Worm (Caenorhabditis elegans) whole organism, midembryonic: ENCODE results near the gene bmy-1.
"Not testable (repeated sequence)": the region's sequence is repeated elsewhere in the genome, so short reads cannot be mapped to it uniquely, and the experiment has no call there.

ENCODE experiments used
- T22C8.4 ChIP-seq: fragments of 200-800 bp; sonication (Bioruptor generic); IDR thresholded peaks from 2 replicates; pipeline ENCODE4 v1.3.6; 2022; ENCODE audit warnings: missing genetic modification characterization, missing compliant biosample characterization
- flt-1 ChIP-seq: fragments of 200-800 bp; sonication (Bioruptor generic); IDR thresholded peaks from 2 replicates; pipeline ENCODE4 v1.3.6; 2022; ENCODE audit warnings: missing genetic modification characterization, missing compliant biosample characterization
- klf-2 ChIP-seq: fragments of 200-800 bp; sonication (Bioruptor generic); conservative IDR thresholded peaks from 2 replicates; pipeline ENCODE4 v1.3.6; 2022; ENCODE audit warnings: missing genetic modification reagents, missing genetic modification characterization, missing compliant biosample characterization
- med-1 ChIP-seq: sonication (generic microtip); optimal IDR thresholded peaks from 2 replicates; lab custom pipeline; 2017; ENCODE audit warnings: missing genetic modification characterization, mild to moderate bottlenecking, missing compliant biosample characterization, antibody characterized with exemption, missing genetic modification reagents; ENCODE audit not compliant: insufficient read depth
- ref-1 ChIP-seq: fragments of 200-800 bp; sonication (Bioruptor generic); conservative IDR thresholded peaks from 2 replicates; pipeline ENCODE4 v1.3.6; 2022; ENCODE audit warnings: missing genetic modification reagents, missing genetic modification characterization, missing compliant biosample characterization
- tab-1 ChIP-seq: fragments of 200-800 bp; sonication (Bioruptor generic); IDR thresholded peaks from 2 replicates; pipeline ENCODE4 v1.3.6; 2022; ENCODE audit warnings: missing genetic modification characterization, missing compliant biosample characterization
- ztf-23 ChIP-seq: fragments of 200-800 bp; sonication (Bioruptor generic); IDR thresholded peaks from 2 replicates; pipeline ENCODE4 v1.3.6; 2022; ENCODE audit warnings: missing genetic modification reagents, missing genetic modification characterization, missing compliant biosample characterization
- ztf-29 ChIP-seq: fragments of 200-800 bp; sonication (Bioruptor generic); IDR thresholded peaks from 2 replicates; pipeline ENCODE4 v1.3.6; 2022; ENCODE audit warnings: missing genetic modification reagents, missing genetic modification characterization, missing compliant biosample characterization

DNA sequence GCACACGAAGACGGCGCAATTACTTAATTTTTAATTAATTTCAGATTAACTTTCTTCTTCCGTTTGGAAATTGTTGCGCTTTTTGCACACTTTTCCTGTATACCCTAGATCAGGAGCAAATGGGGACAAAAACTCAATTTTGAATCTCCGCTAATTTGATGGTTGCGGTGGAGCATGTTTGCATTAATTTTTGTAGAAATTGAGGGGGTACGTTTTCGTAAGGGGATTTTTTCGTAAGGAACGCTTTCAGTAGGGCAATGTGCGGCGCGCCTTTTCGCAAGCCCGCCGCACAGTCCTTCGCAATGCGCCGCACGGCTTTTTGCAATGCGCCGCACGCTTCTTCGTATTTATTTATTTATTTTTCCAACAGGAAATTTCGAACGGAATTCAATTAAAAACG is 12.1 kb upstream of the bmy-1 start:
- not testable (repeated sequence) for TF ChIP-seq T22C8.4 (GFP tag; lab: Robert Waterston, UW); med-1 (GFP tag; lab: Kevin White, UChicago); ref-1 (GFP tag; lab: Robert Waterston, UW)
- TF ChIP-seq ztf-29, result peak; percentile 75
- peak; percentile 92 for TF ChIP-seq ztf-23 (GFP tag; lab: Robert Waterston, UW)
- peak; percentile 87 for TF ChIP-seq flt-1 (GFP tag; lab: Robert Waterston, UW)
- TF ChIP-seq klf-2 (GFP tag; lab: Robert Waterston, UW), result peak; percentile 81
- TF ChIP-seq tab-1, result peak; percentile 81
